Worm (Caenorhabditis elegans): ENCODE data around the gene F18A1.7.

The F18A1.7 gene

ce11 chrII:7663704-7664660 is at the start of gene F18A1.7, which contains the start of gene rpa-1:
TSS of gene F18A1.7 (minus strand) at chrII:7663754.
TSS of gene rpa-1 (plus strand) at chrII:7664582.
- TF ChIP-seq flt-1 (GFP tag; IDR thresholded peaks at IDR 0.05) (0 out of 2 replicates have a peak, but pooled peaks have one; percentile 30), hmbx-1 (tag; optimal IDR thresholded peaks at IDR 0.05) (no peak), ceh-13 (GFP tag; optimal IDR thresholded peaks at IDR 0.05) (no peak), scrt-1 (GFP tag; IDR thresholded peaks at IDR 0.05) (no peak), F13C5.2 (tag; optimal IDR thresholded peaks at IDR 0.05) (peak; percentile 39)

DNA sequence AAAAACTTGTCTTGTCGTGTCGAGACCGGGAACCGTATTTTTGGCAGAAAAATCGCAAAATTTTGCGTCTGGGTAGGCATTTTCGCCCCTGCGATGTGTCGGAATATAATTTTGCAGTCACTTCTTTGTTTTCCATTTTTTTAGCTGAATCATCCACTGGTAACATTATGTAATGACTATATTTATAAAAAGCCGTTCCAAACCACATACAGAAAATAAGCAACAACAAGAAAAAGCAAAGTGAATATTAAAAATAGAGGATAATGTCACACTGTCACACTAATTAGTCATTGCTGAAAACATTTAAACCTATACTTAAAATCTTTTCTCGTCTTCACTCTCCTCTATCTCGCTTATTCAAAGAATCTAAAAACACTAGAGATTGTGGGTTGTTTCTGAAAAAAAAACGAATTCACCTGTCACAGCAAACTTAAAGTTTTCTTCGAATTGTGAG is 45.8 kb upstream of the F18A1.7 start, which contains the start of gene sre-1:
Gene sre-1 (plus strand): TSS at position 404 of the 454 bp plus-strand sequence.
- no peak for TF ChIP-seq aly-1 (tag; optimal IDR thresholded peaks at IDR 0.05)

DNA sequence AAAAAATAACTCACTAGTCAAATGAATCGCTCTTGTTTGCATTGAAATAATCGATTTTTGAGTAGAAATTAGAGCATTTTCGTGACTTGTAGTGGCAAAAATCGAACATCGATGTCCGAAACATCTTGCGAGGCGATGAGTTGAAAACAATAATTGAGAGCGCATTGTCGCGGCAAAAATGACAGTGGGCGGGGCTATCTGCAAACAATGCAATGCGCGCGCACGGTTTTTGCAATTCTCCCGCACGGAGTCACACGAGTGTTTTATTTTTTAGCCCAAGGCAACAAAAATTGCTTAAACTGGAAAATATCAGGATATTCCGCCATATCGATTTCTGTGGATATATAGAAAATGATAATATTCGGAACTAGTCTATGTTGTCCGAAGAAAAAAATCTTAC is 45.0 kb upstream of the F18A1.7 start, which contains the start of gene B0495.9:
Gene B0495.9 (minus strand): TSS at position 171 of the 400 bp plus-strand sequence.
- TF ChIP-seq hnd-1 (tag; optimal IDR thresholded peaks at IDR 0.05) (peak; percentile 77), ama-1 (optimal IDR thresholded peaks at IDR 0.05) (no peak), ceh-13 (GFP tag; optimal IDR thresholded peaks at IDR 0.05) (peak; percentile 80), hmg-4 (GFP tag; optimal IDR thresholded peaks at IDR 0.05) (peak; percentile 91), pes-1 (GFP tag; IDR thresholded peaks at IDR 0.05) (peak; percentile 91), ceh-36 (tag; optimal IDR thresholded peaks at IDR 0.05) (peak; percentile 77), scrt-1 (GFP tag; IDR thresholded peaks at IDR 0.05) (peak; percentile 90), flt-1 (GFP tag; IDR thresholded peaks at IDR 0.05) (peak; percentile 85), hmbx-1 (tag; optimal IDR thresholded peaks at IDR 0.05) (peak; percentile 49), aly-1 (tag; optimal IDR thresholded peaks at IDR 0.05) (peak; percentile 83), tbx-37 (GFP tag; conservative IDR thresholded peaks at IDR 0.05) (peak; percentile 81), sea-1 (GFP tag; conservative IDR thresholded peaks at IDR 0.05) (peak; percentile 91), tbx-11 (GFP tag; IDR thresholded peaks at IDR 0.05) (peak; percentile 84), B0310.2 (tag; optimal IDR thresholded peaks at IDR 0.05) (peak; percentile 76), tra-4 (tag; optimal IDR thresholded peaks at IDR 0.05) (peak; percentile 66), ets-7 (tag; optimal IDR thresholded peaks at IDR 0.05) (peak; percentile 91), F13C5.2 (tag; optimal IDR thresholded peaks at IDR 0.05) (peak; percentile 95)

- TF ChIP-seq ceh-36 (tag; optimal IDR thresholded peaks at IDR 0.05) (no peak), tra-4 (tag; optimal IDR thresholded peaks at IDR 0.05) (no peak), hnd-1 (tag; optimal IDR thresholded peaks at IDR 0.05) (no peak), pes-1 (GFP tag; IDR thresholded peaks at IDR 0.05) (no peak), ama-1 (optimal IDR thresholded peaks at IDR 0.05) (no peak), aly-1 (tag; optimal IDR thresholded peaks at IDR 0.05) (no peak), hmbx-1 (tag; optimal IDR thresholded peaks at IDR 0.05) (no peak)
Observed at ce11 chrII:7707383-7707782, 43.8 kb upstream of the F18A1.7 start, which contains the start of gene luc-7L. TSS of gene luc-7L (minus strand) at chrII:7707483.

- TF ChIP-seq pes-1 (GFP tag; IDR thresholded peaks at IDR 0.05) (no peak), ama-1 (optimal IDR thresholded peaks at IDR 0.05) (no peak)
Observed at ce11 chrII:7705152-7705551, 41.6 kb upstream of the F18A1.7 start, which contains the start of gene B0495.7. TSS of gene B0495.7 (minus strand) at chrII:7705233.

DNA sequence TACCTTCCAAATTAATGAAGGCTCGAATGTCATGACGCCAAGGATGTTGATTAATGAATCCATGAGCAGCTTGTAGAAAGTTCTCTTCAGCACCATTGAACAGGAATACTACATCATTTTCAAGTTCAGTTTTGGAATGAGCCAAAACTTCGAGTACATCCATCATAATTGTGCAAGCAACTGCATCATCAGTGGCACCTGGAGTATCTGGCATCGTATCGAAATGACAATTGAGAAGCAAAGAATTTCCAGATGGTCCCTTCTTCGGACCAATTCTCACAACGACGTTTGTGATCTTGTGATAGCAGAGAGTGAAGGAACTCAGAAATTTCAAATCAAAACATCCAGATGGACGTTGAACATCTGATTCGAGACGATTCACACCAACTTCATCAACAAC is 40.8 kb upstream of the F18A1.7 start:
- TF ChIP-seq hmg-4 (GFP tag; optimal IDR thresholded peaks at IDR 0.05): no peak
- no peak for TF ChIP-seq hnd-1 (tag; optimal IDR thresholded peaks at IDR 0.05)
- no peak for TF ChIP-seq ceh-13 (GFP tag; optimal IDR thresholded peaks at IDR 0.05)
- TF ChIP-seq ets-7 (tag; optimal IDR thresholded peaks at IDR 0.05): no peak
- no peak for TF ChIP-seq hmbx-1 (tag; optimal IDR thresholded peaks at IDR 0.05)
- no peak for TF ChIP-seq sea-1 (GFP tag; conservative IDR thresholded peaks at IDR 0.05)
- TF ChIP-seq pes-1 (GFP tag; IDR thresholded peaks at IDR 0.05): no peak
- TF ChIP-seq tra-4 (tag; optimal IDR thresholded peaks at IDR 0.05): no peak
- TF ChIP-seq ama-1 (optimal IDR thresholded peaks at IDR 0.05): no peak
- TF ChIP-seq tbx-11 (GFP tag; IDR thresholded peaks at IDR 0.05): no peak
- no peak for TF ChIP-seq scrt-1 (GFP tag; IDR thresholded peaks at IDR 0.05)
- TF ChIP-seq ceh-36 (tag; optimal IDR thresholded peaks at IDR 0.05): no peak
- TF ChIP-seq aly-1 (tag; optimal IDR thresholded peaks at IDR 0.05): no peak
- TF ChIP-seq B0310.2 (tag; optimal IDR thresholded peaks at IDR 0.05): no peak
- no peak for TF ChIP-seq flt-1 (GFP tag; IDR thresholded peaks at IDR 0.05)
- no peak for TF ChIP-seq F13C5.2 (tag; optimal IDR thresholded peaks at IDR 0.05)
- no peak for TF ChIP-seq tbx-37 (GFP tag; conservative IDR thresholded peaks at IDR 0.05)

DNA sequence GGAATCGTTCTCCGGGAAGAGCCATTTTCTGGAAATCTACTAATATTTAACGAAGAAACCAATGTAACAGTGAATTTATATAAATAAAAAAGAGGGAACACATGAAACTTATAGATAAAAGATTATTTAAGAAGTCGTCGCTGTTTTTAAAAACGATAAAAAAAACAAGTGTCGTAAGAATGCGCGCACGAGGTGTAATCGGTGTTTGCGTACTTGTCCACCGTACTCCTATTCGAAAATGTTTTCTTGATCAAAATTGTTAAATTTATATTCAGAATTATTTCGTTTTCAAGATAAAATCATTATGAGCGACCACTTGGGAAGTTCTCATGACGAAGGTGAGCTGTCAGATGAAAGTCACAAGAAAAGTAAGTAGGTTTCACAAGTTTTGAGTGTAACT is 35.5 kb upstream of the F18A1.7 start, which contains the start of the genes moa-2 and cdk-11.1:
Gene moa-2 (minus strand): TSS at position 25 of the 400 bp plus-strand sequence.
Gene cdk-11.1 (plus strand): TSS at position 227 of the 400 bp plus-strand sequence.
- TF ChIP-seq ceh-13 (GFP tag; optimal IDR thresholded peaks at IDR 0.05): no peak
- TF ChIP-seq tbx-37 (GFP tag; conservative IDR thresholded peaks at IDR 0.05): no peak
- no peak for TF ChIP-seq sea-1 (GFP tag; conservative IDR thresholded peaks at IDR 0.05)
- TF ChIP-seq scrt-1 (GFP tag; IDR thresholded peaks at IDR 0.05): no peak
- no peak for TF ChIP-seq ceh-36 (tag; optimal IDR thresholded peaks at IDR 0.05)
- no peak for TF ChIP-seq tra-4 (tag; optimal IDR thresholded peaks at IDR 0.05)
- no peak for TF ChIP-seq hmg-4 (GFP tag; optimal IDR thresholded peaks at IDR 0.05)
- no peak for TF ChIP-seq hmbx-1 (tag; optimal IDR thresholded peaks at IDR 0.05)
- TF ChIP-seq hnd-1 (tag; optimal IDR thresholded peaks at IDR 0.05): no peak
- no peak for TF ChIP-seq ets-7 (tag; optimal IDR thresholded peaks at IDR 0.05)
- TF ChIP-seq F13C5.2 (tag; optimal IDR thresholded peaks at IDR 0.05): no peak
- no peak for TF ChIP-seq ama-1 (optimal IDR thresholded peaks at IDR 0.05)
- no peak for TF ChIP-seq B0310.2 (tag; optimal IDR thresholded peaks at IDR 0.05)
- TF ChIP-seq tbx-11 (GFP tag; IDR thresholded peaks at IDR 0.05): no peak
- no peak for TF ChIP-seq flt-1 (GFP tag; IDR thresholded peaks at IDR 0.05)
